Fruit fly (Drosophila melanogaster) whole organism, wandering third instar larva: ENCODE results near the gene Teh2.

ENCODE experiments used
- Abd-B ChIP-seq: fragments of >200 bp; optimal IDR thresholded peaks from 2 replicates; lab custom pipeline; 2017; ENCODE audit warnings: missing biosample characterization, missing genetic modification characterization
- CG32264 ChIP-seq: fragments of 200-800 bp; sonication (Bioruptor generic); optimal IDR thresholded peaks from 2 replicates; lab custom pipeline; 2016; ENCODE audit warnings: missing biosample characterization, missing genetic modification characterization
- CG9705 ChIP-seq: fragments of 200-800 bp; sonication (Bioruptor generic); optimal IDR thresholded peaks from 2 replicates; lab custom pipeline; 2018; ENCODE audit warnings: missing biosample characterization, mild to moderate bottlenecking, missing genetic modification characterization
- Dfd ChIP-seq: fragments of >200 bp; optimal IDR thresholded peaks from 2 replicates; lab custom pipeline; 2017; ENCODE audit warnings: missing biosample characterization, missing genetic modification characterization
- Dif ChIP-seq: fragments of 200-275, 200-300 bp; sonication (Bioruptor generic); optimal IDR thresholded peaks from 2 replicates; lab custom pipeline; 2018; ENCODE audit warnings: missing biosample characterization, missing genetic modification characterization; ENCODE audit not compliant: partially characterized antibody
- Hnf4 ChIP-seq: fragments of 200-800 bp; sonication (Bioruptor generic); optimal IDR thresholded peaks from 2 replicates; lab custom pipeline; 2016; ENCODE audit warnings: missing biosample characterization, mild to moderate bottlenecking, missing genetic modification characterization
- Hr78 ChIP-seq: fragments of >200 bp; optimal IDR thresholded peaks from 2 replicates; lab custom pipeline; 2017; ENCODE audit warnings: missing biosample characterization, missing genetic modification characterization
- Hr83 ChIP-seq: fragments of 200-300 bp; sonication (Bioruptor generic); optimal IDR thresholded peaks from 2 replicates; lab custom pipeline; 2016; ENCODE audit warnings: missing biosample characterization, mild to moderate bottlenecking, missing genetic modification characterization, moderate library complexity; ENCODE audit not compliant: poor library complexity, severe bottlenecking
- Jra ChIP-seq: sonication (Bioruptor generic); optimal IDR thresholded peaks from 2 replicates; lab custom pipeline; 2016; ENCODE audit warnings: missing biosample characterization, missing genetic modification characterization
- Mio ChIP-seq: sonication (Bioruptor generic); optimal IDR thresholded peaks from 2 replicates; lab custom pipeline; 2016; ENCODE audit warnings: missing biosample characterization, missing genetic modification characterization
- Myc ChIP-seq: fragments of >200 bp; optimal IDR thresholded peaks from 2 replicates; lab custom pipeline; 2017
- N ChIP-seq: fragments of >200 bp; optimal IDR thresholded peaks from 2 replicates; lab custom pipeline; 2018; ENCODE audit warnings: missing biosample characterization, missing external identifiers, missing genetic modification characterization
- OdsH ChIP-seq: fragments of 200-800 bp; sonication (Bioruptor generic); optimal IDR thresholded peaks from 2 replicates; lab custom pipeline; 2016; ENCODE audit warnings: missing biosample characterization, mild to moderate bottlenecking, missing genetic modification characterization
- Sp1 ChIP-seq: fragments of 200-800 bp; sonication (Bioruptor generic); optimal IDR thresholded peaks from 3 replicates; lab custom pipeline; 2019; ENCODE audit warnings: missing biosample characterization, mild to moderate bottlenecking, missing genetic modification characterization, moderate library complexity
- Vsx2 ChIP-seq: fragments of 200-300, 225-300 bp; sonication (Bioruptor generic); optimal IDR thresholded peaks from 2 replicates; lab custom pipeline; 2018; ENCODE audit warnings: missing biosample characterization, missing genetic modification characterization; ENCODE audit not compliant: partially characterized antibody
- brk ChIP-seq: fragments of 200-800 bp; sonication (Bioruptor generic); optimal IDR thresholded peaks from 2 replicates; lab custom pipeline; 2016; ENCODE audit warnings: missing biosample characterization, mild to moderate bottlenecking, missing genetic modification characterization
- dmrt93B ChIP-seq: fragments of 200-800 bp; sonication (Bioruptor generic); optimal IDR thresholded peaks from 2 replicates; lab custom pipeline; 2018; ENCODE audit warnings: missing biosample characterization, mild to moderate bottlenecking, missing genetic modification characterization
- dsf ChIP-seq: sonication (Bioruptor generic); optimal IDR thresholded peaks from 2 replicates; lab custom pipeline; 2016; ENCODE audit warnings: missing biosample characterization, missing genetic modification characterization, borderline replicate concordance
- ey ChIP-seq: fragments of 200-800 bp; sonication (Bioruptor generic); optimal IDR thresholded peaks from 2 replicates; lab custom pipeline; 2016; ENCODE audit warnings: missing biosample characterization, missing genetic modification characterization
- foxo ChIP-seq, 2 experiments: fragments of 200-800 bp; sonication (Bioruptor generic); optimal IDR thresholded peaks; 2 replicates in 1 of 2; 3 replicates in 1 of 2; lab custom pipeline; 2016 to 2017; ENCODE audit warnings: missing biosample characterization in 2 of 2, missing genetic modification characterization in 2 of 2
- fru ChIP-seq: fragments of 200-800 bp; sonication (Bioruptor generic); optimal IDR thresholded peaks from 3 replicates; lab custom pipeline; 2016; ENCODE audit warnings: missing biosample characterization, mild to moderate bottlenecking, missing genetic modification characterization
- h ChIP-seq: fragments of 200-800 bp; sonication (Bioruptor generic); optimal IDR thresholded peaks from 3 replicates; lab custom pipeline; 2016; ENCODE audit warnings: missing biosample characterization, mild to moderate bottlenecking, missing genetic modification characterization
- jim ChIP-seq: fragments of 175-275, 200-325 bp; sonication (Bioruptor generic); optimal IDR thresholded peaks from 2 replicates; lab custom pipeline; 2016; ENCODE audit warnings: missing biosample characterization, mild to moderate bottlenecking, missing genetic modification characterization
- lola ChIP-seq: fragments of >200 bp; optimal IDR thresholded peaks from 2 replicates; lab custom pipeline; 2017; ENCODE audit warnings: missing biosample characterization, missing genetic modification characterization
- pan ChIP-seq: fragments of >200 bp; optimal IDR thresholded peaks from 2 replicates; lab custom pipeline; 2017
- psq ChIP-seq: fragments of 200-800 bp; sonication (Bioruptor generic); optimal IDR thresholded peaks from 3 replicates; lab custom pipeline; 2017; ENCODE audit warnings: missing biosample characterization, mild to moderate bottlenecking, missing genetic modification characterization, moderate library complexity
- rgr ChIP-seq: fragments of 200-800 bp; sonication (Bioruptor generic); optimal IDR thresholded peaks from 3 replicates; lab custom pipeline; 2016; ENCODE audit warnings: missing biosample characterization, mild to moderate bottlenecking, missing genetic modification characterization
- sage ChIP-seq: fragments of 200-800 bp; sonication (Bioruptor generic); optimal IDR thresholded peaks from 2 replicates; lab custom pipeline; 2016; ENCODE audit warnings: missing biosample characterization, mild to moderate bottlenecking, missing genetic modification characterization
- sv ChIP-seq: fragments of 200-800 bp; sonication (Bioruptor generic); optimal IDR thresholded peaks from 3 replicates; lab custom pipeline; 2016; ENCODE audit warnings: missing biosample characterization, missing genetic modification characterization
- tai ChIP-seq: sonication (Bioruptor generic); optimal IDR thresholded peaks from 2 replicates; lab custom pipeline; 2016; ENCODE audit warnings: missing biosample characterization, missing genetic modification characterization

The Teh2 gene

dm6 chr3L:4219291-4220228 is 31.7 kb upstream of the Teh2 start:
- TF ChIP-seq N (peak; percentile 41), OdsH (GFP tag; lab: Kevin White, UChicago) (no peak), dmrt93B (no peak), jim (GFP tag; lab: Kevin White, UChicago) (no peak), Vsx2 (GFP tag; lab: Kevin White, UChicago) (peak; percentile 58), Sp1 (GFP tag; lab: Kevin White, UChicago) (no peak), Abd-B (GFP tag; lab: Kevin White, UChicago) (no peak), Myc (peak; percentile 95), Mio (no peak), sv (GFP tag; lab: Kevin White, UChicago) (no peak), psq (GFP tag; lab: Kevin White, UChicago) (no peak), ey (GFP tag; lab: Kevin White, UChicago) (no peak), h (GFP tag; lab: Kevin White, UChicago) (peak; percentile 61), sage (GFP tag; lab: Kevin White, UChicago) (no peak), rgr (GFP tag; lab: Kevin White, UChicago) (no peak), Jra (no peak), fru (GFP tag; lab: Kevin White, UChicago) (no peak), Dif (GFP tag; lab: Kevin White, UChicago) (no peak)
- TF ChIP-seq, all 38 proteins: peak for 4

DNA sequence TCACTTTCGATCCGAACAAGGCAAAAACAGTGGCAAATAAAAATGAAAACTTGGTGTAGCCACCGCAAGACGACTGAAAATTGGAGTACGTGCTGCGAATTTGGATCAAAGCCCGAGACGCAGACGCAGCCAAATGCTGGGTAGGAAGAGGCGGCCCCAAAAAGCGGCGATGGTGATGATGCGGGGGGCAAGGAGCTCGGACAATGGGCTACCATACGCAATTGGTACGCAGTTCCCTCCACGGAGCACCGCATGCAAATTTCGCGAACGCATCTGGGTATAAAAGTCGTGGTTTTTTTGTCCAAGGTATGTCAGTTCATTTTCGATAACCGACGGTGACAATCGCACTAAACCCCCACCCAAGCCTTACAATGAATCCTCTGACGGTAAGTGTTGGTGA is 27.3 kb upstream of the Teh2 start, which contains the start of gene Cpr64Ad:
Gene Cpr64Ad, plus strand, starts transcription at position 301 of the 400 bp plus-strand sequence.
- TF ChIP-seq foxo (GFP tag; optimal IDR thresholded peaks at IDR 0.05; lab: Kevin White, UChicago): no peak
- no peak for TF ChIP-seq Hr83

- TF ChIP-seq Hr78 (GFP tag; lab: Kevin White, UChicago): no peak
Observed at dm6 chr3L:4212815-4213214, 25.0 kb upstream of the Teh2 start, which contains the start of gene Cpr64Ac. Gene Cpr64Ac, minus strand, starts transcription at chr3L:4212915.

DNA sequence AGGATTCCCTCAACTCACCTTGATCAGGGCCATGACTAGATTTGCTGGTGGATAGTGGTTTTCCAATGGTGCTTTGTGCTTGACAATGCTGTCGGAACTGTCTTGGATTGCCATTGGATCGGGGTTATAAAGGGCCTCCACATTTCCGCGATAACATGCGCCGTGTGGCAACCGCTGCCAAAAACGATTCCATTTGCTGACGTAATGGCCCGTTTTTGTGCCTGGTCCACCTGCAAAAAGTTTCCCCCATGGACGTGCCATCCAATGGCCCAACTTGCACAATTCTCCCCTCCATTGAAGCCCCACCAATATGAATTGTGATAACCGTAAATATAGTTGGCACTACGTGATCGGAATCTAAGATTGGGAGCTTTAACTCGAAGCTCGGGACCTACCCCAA is 23.6 kb upstream of the Teh2 start, which contains the start of gene Cpr64Ab:
Gene Cpr64Ab, minus strand, starts transcription at position 101 of the 400 bp plus-strand sequence.
- TF ChIP-seq lola (GFP tag; lab: Kevin White, UChicago) (no peak), Abd-B (GFP tag; lab: Kevin White, UChicago) (no peak), Mio (no peak), rgr (GFP tag; lab: Kevin White, UChicago) (no peak), CG9705 (GFP tag; lab: Kevin White, UChicago) (no peak), dsf (GFP tag; lab: Kevin White, UChicago) (no peak), CG32264 (GFP tag; lab: Kevin White, UChicago) (no peak), tai (GFP tag; lab: Kevin White, UChicago) (no peak), Dif (GFP tag; lab: Kevin White, UChicago) (no peak), psq (GFP tag; lab: Kevin White, UChicago) (no peak), Hnf4 (GFP tag; lab: Kevin White, UChicago) (no peak), Jra (no peak)

- TF ChIP-seq foxo (GFP tag; optimal IDR thresholded peaks at IDR 0.05; lab: Kevin White, UChicago): no peak
- no peak for TF ChIP-seq Dfd (GFP tag; lab: Kevin White, UChicago)
Observed at dm6 chr3L:4209731-4210130, 21.9 kb upstream of the Teh2 start.

DNA sequence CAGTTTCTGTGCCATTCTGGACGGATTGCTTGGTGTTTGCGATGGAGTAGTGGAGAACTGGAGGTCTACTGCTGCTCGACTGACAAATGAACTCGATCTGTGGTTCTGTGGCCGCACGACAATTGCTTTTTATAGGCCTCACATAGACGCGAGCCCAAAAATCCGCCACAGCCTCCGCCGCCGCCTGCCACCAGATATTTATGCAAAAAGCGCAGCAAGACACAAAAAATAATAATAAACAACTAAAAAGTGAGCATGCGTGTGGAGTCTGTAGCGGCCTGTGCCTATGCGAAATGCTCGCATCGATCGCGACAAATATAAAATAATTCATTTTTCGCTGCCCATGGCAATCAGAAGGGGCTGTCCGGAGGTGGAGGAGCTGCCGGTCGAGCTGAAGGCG is 21.3 kb upstream of the Teh2 start, which contains the start of gene Cpr64Aa:
Gene Cpr64Aa, minus strand, starts transcription at position 101 of the 400 bp plus-strand sequence.
- no peak for TF ChIP-seq pan
- TF ChIP-seq dmrt93B: no peak
- TF ChIP-seq Hr83: no peak
- no peak for TF ChIP-seq dsf (GFP tag; lab: Kevin White, UChicago)
- no peak for TF ChIP-seq fru (GFP tag; lab: Kevin White, UChicago)
- no peak for TF ChIP-seq OdsH (GFP tag; lab: Kevin White, UChicago)
- no peak for TF ChIP-seq Dfd (GFP tag; lab: Kevin White, UChicago)
- no peak for TF ChIP-seq psq (GFP tag; lab: Kevin White, UChicago)
- no peak for TF ChIP-seq brk (GFP tag; lab: Kevin White, UChicago)
